Worm (Caenorhabditis elegans) whole organism, L1 larva: ENCODE data around the gene F53A2.1.

Source experiments
- F16B12.6 ChIP-seq: fragments of 150-350 bp; optimal IDR thresholded peaks from 2 replicates; lab custom pipeline; 2014; ENCODE audit warnings: missing biosample characterization, missing genetic modification characterization
- aly-2 ChIP-seq: fragments of 150-350 bp; optimal IDR thresholded peaks from 2 replicates; lab custom pipeline; 2014; ENCODE audit warnings: missing biosample characterization, missing genetic modification characterization
- blmp-1 ChIP-seq: fragments of 150-350 bp; optimal IDR thresholded peaks from 2 replicates; lab custom pipeline; 2014; ENCODE audit warnings: missing biosample characterization, missing genetic modification characterization
- ceh-82 ChIP-seq, 3 experiments: fragments of 150-350 bp in 1 of 3; sonication (generic microtip) in 2 of 3; optimal IDR thresholded peaks; 2 replicates each; lab custom pipeline; 2014 to 2017; ENCODE audit warnings: missing biosample characterization in 3 of 3, missing genetic modification characterization in 3 of 3
- ceh-88 ChIP-seq: fragments of 200-800 bp; sonication (Bioruptor generic); IDR thresholded peaks from 2 replicates; pipeline ENCODE4 v1.3.6; 2022; ENCODE audit warnings: missing genetic modification characterization, missing compliant biosample characterization
- dpl-1 ChIP-seq, 3 experiments: fragments of 150-350 bp in 2 of 3; sonication (generic microtip) in 1 of 3; optimal IDR thresholded peaks; 2 replicates each; lab custom pipeline; 2014 to 2017; ENCODE audit warnings: missing biosample characterization in 3 of 3, missing genetic modification characterization in 3 of 3, missing genetic modification reagents in 3 of 3
- dsc-1 ChIP-seq: sonication (generic microtip); optimal IDR thresholded peaks from 2 replicates; lab custom pipeline; 2016; ENCODE audit warnings: mild to moderate bottlenecking, missing genetic modification characterization, missing compliant biosample characterization
- efl-1 ChIP-seq, 4 experiments: fragments of 150-350 bp; optimal IDR thresholded peaks in 3 of 4; peaks in 1 of 4; 1 replicate in 1 of 4; 2 replicates in 3 of 4; lab custom pipeline; 2014; ENCODE audit warnings: missing biosample characterization in 2 of 4, missing genetic modification characterization in 2 of 4, missing genetic modification reagents in 2 of 4
- efl-3 ChIP-seq: fragments of 200-800 bp; sonication (Bioruptor generic); optimal IDR thresholded peaks from 2 replicates; lab custom pipeline; 2018; ENCODE audit warnings: mild to moderate bottlenecking, missing genetic modification characterization, missing compliant biosample characterization
- egl-13 ChIP-seq: sonication (generic microtip); optimal IDR thresholded peaks from 2 replicates; lab custom pipeline; 2016; ENCODE audit warnings: missing genotype, missing genetic modification reagents, missing genetic modification characterization, missing compliant biosample characterization
- elt-2 ChIP-seq: sonication (generic microtip); optimal IDR thresholded peaks from 2 replicates; lab custom pipeline; 2016; ENCODE audit warnings: missing genetic modification characterization, mild to moderate bottlenecking, inconsistent platforms, missing compliant biosample characterization, missing genetic modification reagents
- elt-3 ChIP-seq, 6 experiments: fragments of 150-350 bp in 1 of 6; sonication (generic microtip); optimal IDR thresholded peaks; 2 replicates each; lab custom pipeline; 2017 to 2018; ENCODE audit warnings: missing biosample characterization in 6 of 6, missing genetic modification characterization in 6 of 6, inconsistent platforms in 1 of 6
- fos-1 ChIP-seq: fragments of 150-350 bp; optimal IDR thresholded peaks from 2 replicates; lab custom pipeline; 2014; ENCODE audit warnings: missing biosample characterization, missing genetic modification characterization
- grh-1 ChIP-seq: fragments of 200-800 bp; sonication (Bioruptor generic); IDR thresholded peaks from 2 replicates; pipeline ENCODE4 v1.3.6; 2022; ENCODE audit warnings: missing genetic modification reagents, missing genetic modification characterization, missing compliant biosample characterization
- irx-1 ChIP-seq: sonication (generic microtip); optimal IDR thresholded peaks from 2 replicates; lab custom pipeline; 2016; ENCODE audit warnings: missing genetic modification characterization, missing compliant biosample characterization
- isw-1 ChIP-seq: fragments of 200-800 bp; sonication (Bioruptor generic); IDR thresholded peaks from 2 replicates; pipeline ENCODE4 v1.3.6; 2022; ENCODE audit warnings: missing genetic modification characterization, missing compliant biosample characterization
- lin-14 ChIP-seq: fragments of 200-800 bp; sonication (Bioruptor generic); optimal IDR thresholded peaks from 2 replicates; lab custom pipeline; 2018; ENCODE audit warnings: mild to moderate bottlenecking, missing genetic modification characterization, moderate library complexity, missing compliant biosample characterization
- lin-15B ChIP-seq: fragments of 150-350 bp; sonication (generic microtip); optimal IDR thresholded peaks from 3 replicates; lab custom pipeline; 2014; ENCODE audit warnings: missing biosample characterization, missing genetic modification characterization
- lin-35 ChIP-seq, 2 experiments: fragments of 150-350 bp; optimal IDR thresholded peaks; 2 replicates each; lab custom pipeline; 2014; ENCODE audit warnings: missing biosample characterization in 2 of 2, missing genetic modification characterization in 2 of 2, missing genetic modification reagents in 2 of 2
- lir-3 ChIP-seq: sonication (generic microtip); optimal IDR thresholded peaks from 2 replicates; lab custom pipeline; 2016; ENCODE audit warnings: mild to moderate bottlenecking, missing genetic modification characterization, moderate library complexity, missing compliant biosample characterization; ENCODE audit not compliant: poor library complexity
- lsy-2 ChIP-seq, 2 experiments: fragments of 150-350 bp; optimal IDR thresholded peaks; 2 replicates each; lab custom pipeline; 2014; ENCODE audit warnings: missing biosample characterization in 2 of 2, missing genetic modification characterization in 2 of 2
- mab-9 ChIP-seq: fragments of 200-800 bp; sonication (Bioruptor generic); IDR thresholded peaks from 2 replicates; pipeline ENCODE4 v1.3.6; 2022; ENCODE audit warnings: missing genetic modification reagents, missing genetic modification characterization, missing compliant biosample characterization
- mdl-1 ChIP-seq, 2 experiments: fragments of 150-350 bp; optimal IDR thresholded peaks; 2 replicates each; lab custom pipeline; 2014 to 2017; ENCODE audit warnings: missing biosample characterization in 2 of 2, missing genetic modification characterization in 2 of 2, inconsistent platforms in 1 of 2
- mep-1 ChIP-seq: fragments of 150-350 bp; optimal IDR thresholded peaks from 2 replicates; lab custom pipeline; 2014; ENCODE audit warnings: missing biosample characterization, missing genetic modification characterization
- nhr-11 ChIP-seq: fragments of 150-350 bp; optimal IDR thresholded peaks from 2 replicates; lab custom pipeline; 2014; ENCODE audit warnings: missing biosample characterization, missing genetic modification characterization
- nhr-19 ChIP-seq: fragments of 200-800 bp; sonication (Bioruptor generic); conservative IDR thresholded peaks from 2 replicates; pipeline ENCODE4 v1.3.6; 2022; ENCODE audit warnings: missing genetic modification characterization, missing compliant biosample characterization
- nhr-20 ChIP-seq: sonication (generic microtip); optimal IDR thresholded peaks from 2 replicates; lab custom pipeline; 2016; ENCODE audit warnings: mild to moderate bottlenecking, missing genetic modification characterization, missing compliant biosample characterization
- nhr-237 ChIP-seq: fragments of 150-350 bp; optimal IDR thresholded peaks from 2 replicates; lab custom pipeline; 2014; ENCODE audit warnings: missing biosample characterization, missing genetic modification characterization
- nhr-47 ChIP-seq: sonication (generic microtip); optimal IDR thresholded peaks from 2 replicates; lab custom pipeline; 2016; ENCODE audit warnings: mild to moderate bottlenecking, missing genetic modification characterization, moderate library complexity, missing compliant biosample characterization
- nhr-85 ChIP-seq: sonication (generic microtip); peaks from one replicate; lab custom pipeline; 2016; ENCODE audit warnings: missing genetic modification characterization, inconsistent platforms, missing compliant biosample characterization
- nhr-90 ChIP-seq: sonication (generic microtip); optimal IDR thresholded peaks from 2 replicates; lab custom pipeline; 2016; ENCODE audit warnings: mild to moderate bottlenecking, missing genetic modification characterization, missing compliant biosample characterization; ENCODE audit not compliant: poor library complexity
- rnt-1 ChIP-seq: sonication (generic microtip); optimal IDR thresholded peaks from 2 replicates; lab custom pipeline; 2016; ENCODE audit warnings: mild to moderate bottlenecking, missing genetic modification characterization, moderate library complexity, missing compliant biosample characterization
- skn-1 ChIP-seq: fragments of 150-350 bp; optimal IDR thresholded peaks from 2 replicates; lab custom pipeline; 2014; ENCODE audit warnings: missing biosample characterization, missing genetic modification characterization
- snu-23 ChIP-seq: sonication (generic microtip); optimal IDR thresholded peaks from 2 replicates; lab custom pipeline; 2016; ENCODE audit warnings: missing genetic modification characterization, missing compliant biosample characterization
- sox-4 ChIP-seq: sonication (generic microtip); optimal IDR thresholded peaks from 2 replicates; lab custom pipeline; 2016; ENCODE audit warnings: missing genetic modification characterization, missing compliant biosample characterization
- swsn-7 ChIP-seq: sonication (generic microtip); optimal IDR thresholded peaks from 2 replicates; lab custom pipeline; 2016; ENCODE audit warnings: missing genetic modification characterization, missing compliant biosample characterization
- tbx-2 ChIP-seq: sonication (generic microtip); optimal IDR thresholded peaks from 2 replicates; lab custom pipeline; 2016; ENCODE audit warnings: missing genetic modification characterization, missing compliant biosample characterization
- unc-130 ChIP-seq: fragments of 150-350 bp; optimal IDR thresholded peaks from 2 replicates; lab custom pipeline; 2017; ENCODE audit warnings: missing biosample characterization, missing genetic modification characterization, inconsistent platforms
- unc-86 ChIP-seq: sonication (generic microtip); optimal IDR thresholded peaks from 2 replicates; lab custom pipeline; 2016; ENCODE audit warnings: missing genetic modification characterization, missing compliant biosample characterization
- unc-98 ChIP-seq: fragments of 200-800 bp; sonication (Bioruptor generic); IDR thresholded peaks from 2 replicates; pipeline ENCODE4 v1.3.6; 2022; ENCODE audit warnings: missing genetic modification characterization, missing compliant biosample characterization
- xbp-1 ChIP-seq: sonication (generic microtip); optimal IDR thresholded peaks from 2 replicates; lab custom pipeline; 2016; ENCODE audit warnings: missing genetic modification characterization, missing compliant biosample characterization
- zip-4 ChIP-seq: fragments of 200-800 bp; sonication (Bioruptor generic); optimal IDR thresholded peaks from 2 replicates; lab custom pipeline; 2018; ENCODE audit warnings: mild to moderate bottlenecking, missing genetic modification characterization, moderate library complexity, missing compliant biosample characterization
- ztf-11 ChIP-seq, 2 experiments: sonication (generic microtip); optimal IDR thresholded peaks; 2 replicates each; lab custom pipeline; 2016 to 2017; ENCODE audit warnings: missing genetic modification characterization in 2 of 2, missing biosample characterization in 1 of 2, missing compliant biosample characterization in 1 of 2

F53A2.1 gene

ce11 chrIII:13298722-13299431 is 25.8 kb downstream of the F53A2.1 start, which contains the start of gene pgm-2:
TSS of gene pgm-2 (plus strand) at chrIII:13299378.
- peak; percentile 22 for TF ChIP-seq nhr-90 (tag; lab: Kevin White, UChicago)
- TF ChIP-seq rnt-1 (tag; lab: Kevin White, UChicago): peak; percentile 9
- peak in 1 of 6 experiments; percentile 20 for TF ChIP-seq elt-3 (tag; optimal IDR thresholded peaks at IDR 0.05; lab: Kevin White, UChicago)
- TF ChIP-seq lir-3 (tag; lab: Kevin White, UChicago): no peak
- peak in 1 of 2 experiments; percentile 34 for TF ChIP-seq lsy-2 (tag; optimal IDR thresholded peaks at IDR 0.05; lab: Kevin White, UChicago)
- peak; percentile 58 for TF ChIP-seq mep-1 (tag; lab: Kevin White, UChicago)
- TF ChIP-seq nhr-85 (tag; lab: Kevin White, UChicago): peak; percentile 76
- no peak for TF ChIP-seq nhr-20 (tag; lab: Kevin White, UChicago)
- TF ChIP-seq aly-2 (tag; lab: Kevin White, UChicago): peak; percentile 19
- peak in 1 of 2 experiments; percentile 19 for TF ChIP-seq efl-1 (optimal IDR thresholded peaks at IDR 0.05; lab: Kevin White, UChicago)
- TF ChIP-seq efl-1 (GFP tag; optimal IDR thresholded peaks at IDR 0.05 in 1 of 2; lab: Kevin White, UChicago): peak in 1 of 2 experiments; percentile 83
- TF ChIP-seq skn-1 (tag; lab: Kevin White, UChicago): peak; percentile 8
- peak; percentile 18 for TF ChIP-seq elt-2
- peak in 1 of 3 experiments; percentile 2 for TF ChIP-seq dpl-1 (GFP tag; optimal IDR thresholded peaks at IDR 0.05; lab: Kevin White, UChicago)
- no peak for TF ChIP-seq fos-1
- peak; percentile 36 for TF ChIP-seq snu-23 (GFP tag; lab: Kevin White, UChicago)
- peak; percentile 2 for TF ChIP-seq nhr-47
- peak; percentile 61 for TF ChIP-seq blmp-1 (tag; lab: Kevin White, UChicago)
- no peak for TF ChIP-seq nhr-11 (tag; lab: Kevin White, UChicago)

ce11 chrIII:13296289-13296874 is 28.3 kb downstream of the F53A2.1 start, which contains the start of gene npp-18:
TSS of gene npp-18 (plus strand) at chrIII:13296853.
- TF ChIP-seq unc-98 (GFP tag; lab: Robert Waterston, UW): peak; percentile 41; the same call in 1 of the 2 replicates
- TF ChIP-seq mdl-1 (tag; optimal IDR thresholded peaks at IDR 0.05; lab: Kevin White, UChicago): peak in 1 of 2 experiments; percentile 28
- TF ChIP-seq fos-1: peak; percentile 23
- peak; percentile 5 for TF ChIP-seq efl-3
- peak; percentile 68 for TF ChIP-seq nhr-20 (tag; lab: Kevin White, UChicago)
- TF ChIP-seq lin-35 (GFP tag; optimal IDR thresholded peaks at IDR 0.05; lab: Kevin White, UChicago): peak; percentile 86 to 89
- TF ChIP-seq ceh-88: peak; percentile 81
- peak; percentile 63 for TF ChIP-seq unc-86 (tag; lab: Kevin White, UChicago)
- peak; percentile 81 to 82 for TF ChIP-seq lsy-2 (tag; optimal IDR thresholded peaks at IDR 0.05; lab: Kevin White, UChicago)
- TF ChIP-seq mab-9 (GFP tag; lab: Robert Waterston, UW): 0 out of 2 replicates have a peak, but pooled peaks have one; percentile 55
- peak; percentile 91 for TF ChIP-seq nhr-85 (tag; lab: Kevin White, UChicago)
- TF ChIP-seq nhr-237 (tag; lab: Kevin White, UChicago): peak; percentile 28
- TF ChIP-seq irx-1: peak; percentile 72
- peak; percentile 65 for TF ChIP-seq nhr-90 (tag; lab: Kevin White, UChicago)
- peak in 1 of 2 experiments; percentile 34 for TF ChIP-seq ztf-11 (tag; optimal IDR thresholded peaks at IDR 0.05; lab: Kevin White, UChicago)
- TF ChIP-seq blmp-1 (tag; lab: Kevin White, UChicago): peak; percentile 33
- peak; percentile 32 for TF ChIP-seq zip-4 (GFP tag; lab: Kevin White, UChicago)
- peak; percentile 72 for TF ChIP-seq mep-1 (tag; lab: Kevin White, UChicago)
- peak; percentile 84 for TF ChIP-seq nhr-19
- peak; percentile 76 for TF ChIP-seq isw-1
- TF ChIP-seq lin-15B (tag; lab: Kevin White, UChicago): peak; percentile 80
- peak; percentile 82 for TF ChIP-seq snu-23 (GFP tag; lab: Kevin White, UChicago)
- peak; percentile 73 for TF ChIP-seq grh-1 (GFP tag; lab: Robert Waterston, UW)
- TF ChIP-seq dsc-1 (tag; lab: Kevin White, UChicago): peak; percentile 70
- TF ChIP-seq swsn-7 (tag; lab: Kevin White, UChicago): peak; percentile 72
- TF ChIP-seq sox-4 (tag; lab: Kevin White, UChicago): peak; percentile 53
- TF ChIP-seq tbx-2 (tag; lab: Kevin White, UChicago): peak; percentile 69
- TF ChIP-seq egl-13 (tag; lab: Kevin White, UChicago): peak; percentile 51
- TF ChIP-seq rnt-1 (tag; lab: Kevin White, UChicago): peak; percentile 77
- peak; percentile 74 to 87 for TF ChIP-seq efl-1 (optimal IDR thresholded peaks at IDR 0.05; lab: Kevin White, UChicago)
- peak; percentile 87 to 98 for TF ChIP-seq efl-1 (GFP tag; optimal IDR thresholded peaks at IDR 0.05 in 1 of 2; lab: Kevin White, UChicago)
- peak; percentile 22 for TF ChIP-seq F16B12.6 (tag; lab: Kevin White, UChicago)
- peak in 1 of 6 experiments; percentile 29 for TF ChIP-seq elt-3 (tag; optimal IDR thresholded peaks at IDR 0.05; lab: Kevin White, UChicago)
- peak; percentile 52 for TF ChIP-seq skn-1 (tag; lab: Kevin White, UChicago)
- TF ChIP-seq dpl-1 (GFP tag; optimal IDR thresholded peaks at IDR 0.05; lab: Kevin White, UChicago): peak; percentile 77 to 89 (median 85)
- peak; percentile 70 for TF ChIP-seq unc-130 (tag; lab: Kevin White, UChicago)
- peak; percentile 84 for TF ChIP-seq nhr-47
- peak; percentile 73 for TF ChIP-seq xbp-1 (tag; lab: Kevin White, UChicago)
- peak; percentile 52 to 78 (median 67) for TF ChIP-seq ceh-82 (tag; optimal IDR thresholded peaks at IDR 0.05; lab: Kevin White, UChicago)
- peak; percentile 64 for TF ChIP-seq lin-14 (GFP tag; lab: Kevin White, UChicago)
